Worm (Caenorhabditis elegans) whole organism, L2 larva: ENCODE data around the gene T25C12.3.
A peak's percentile ranks its signal among the peaks of the same experiment; 100 is the strongest.

Experiments
- C34F6.9 ChIP-seq: fragments of 150-350 bp; optimal IDR thresholded peaks from 2 replicates; lab custom pipeline; 2014; ENCODE audit warnings: missing biosample characterization, missing genetic modification characterization
- F13H6.1 ChIP-seq: sonication (generic microtip); optimal IDR thresholded peaks from 2 replicates; lab custom pipeline; 2016; ENCODE audit warnings: missing genetic modification characterization, missing compliant biosample characterization
- R02D3.7 ChIP-seq: fragments of 150-350 bp; optimal IDR thresholded peaks from 2 replicates; lab custom pipeline; 2014; ENCODE audit warnings: missing biosample characterization, missing genetic modification characterization
- Y55F3AM.14 ChIP-seq: fragments of 200-800 bp; sonication (Bioruptor generic); optimal IDR thresholded peaks from 2 replicates; lab custom pipeline; 2018; ENCODE audit warnings: mild to moderate bottlenecking, missing genetic modification characterization, missing compliant biosample characterization
- alr-1 ChIP-seq: fragments of 150-350 bp; optimal IDR thresholded peaks from 2 replicates; lab custom pipeline; 2014; ENCODE audit warnings: missing biosample characterization, missing genetic modification characterization
- aly-2 ChIP-seq: fragments of 150-350 bp; optimal IDR thresholded peaks from 2 replicates; lab custom pipeline; 2014; ENCODE audit warnings: missing biosample characterization, missing genetic modification characterization
- ceh-82 ChIP-seq: fragments of 150-350 bp; optimal IDR thresholded peaks from 2 replicates; lab custom pipeline; 2014; ENCODE audit warnings: missing biosample characterization, missing genetic modification characterization
- crh-2 ChIP-seq: sonication (generic microtip); optimal IDR thresholded peaks from 2 replicates; lab custom pipeline; 2017; ENCODE audit warnings: missing biosample characterization, missing genetic modification characterization
- dmd-4 ChIP-seq: sonication (generic microtip); optimal IDR thresholded peaks from 2 replicates; lab custom pipeline; 2017; ENCODE audit warnings: missing biosample characterization, missing genetic modification characterization
- elt-1 ChIP-seq: fragments of 150-350 bp; optimal IDR thresholded peaks from 2 replicates; lab custom pipeline; 2014; ENCODE audit warnings: missing biosample characterization, missing genetic modification characterization
- elt-3 ChIP-seq: sonication (generic microtip); optimal IDR thresholded peaks from 2 replicates; lab custom pipeline; 2017; ENCODE audit warnings: missing biosample characterization, missing genetic modification characterization
- fos-1 ChIP-seq: fragments of 150-350 bp; optimal IDR thresholded peaks from 2 replicates; lab custom pipeline; 2014; ENCODE audit warnings: missing biosample characterization, missing genetic modification characterization
- gmeb-1 ChIP-seq: fragments of 150-350 bp; optimal IDR thresholded peaks from 2 replicates; lab custom pipeline; 2014; ENCODE audit warnings: missing biosample characterization, missing genetic modification characterization
- lin-11 ChIP-seq: fragments of 150-350 bp; sonication (generic microtip); optimal IDR thresholded peaks from 2 replicates; lab custom pipeline; 2014; ENCODE audit warnings: missing biosample characterization, missing genetic modification characterization, inconsistent platforms, mixed read lengths
- lin-13 ChIP-seq: fragments of 150-350 bp; optimal IDR thresholded peaks from 2 replicates; lab custom pipeline; 2014; ENCODE audit warnings: missing biosample characterization, missing genetic modification reagents, missing genetic modification characterization
- lsy-2 ChIP-seq, 2 experiments: fragments of 150-350 bp in 1 of 2; sonication (generic microtip) in 1 of 2; optimal IDR thresholded peaks; 2 replicates each; lab custom pipeline; 2014 to 2017; ENCODE audit warnings: missing biosample characterization in 2 of 2, missing genetic modification characterization in 2 of 2
- mab-5 ChIP-seq: fragments of 150-350 bp; optimal IDR thresholded peaks from 2 replicates; lab custom pipeline; 2014; ENCODE audit warnings: missing biosample characterization, missing genetic modification characterization
- mbf-1 ChIP-seq: sonication (generic microtip); optimal IDR thresholded peaks from 2 replicates; lab custom pipeline; 2017; ENCODE audit warnings: missing biosample characterization, missing genetic modification characterization
- mdl-1 ChIP-seq, 2 experiments: fragments of 150-350 bp in 1 of 2; sonication (generic microtip) in 1 of 2; optimal IDR thresholded peaks; 2 replicates each; lab custom pipeline; 2017; ENCODE audit warnings: missing biosample characterization in 2 of 2, missing genetic modification characterization in 2 of 2
- nhr-10 ChIP-seq: sonication (generic microtip); optimal IDR thresholded peaks from 2 replicates; lab custom pipeline; 2017; ENCODE audit warnings: missing biosample characterization, missing genetic modification characterization
- nhr-11 ChIP-seq: fragments of 150-350 bp; optimal IDR thresholded peaks from 2 replicates; lab custom pipeline; 2014; ENCODE audit warnings: missing biosample characterization, missing genetic modification characterization
- nhr-12 ChIP-seq: fragments of 150-350 bp; optimal IDR thresholded peaks from 2 replicates; lab custom pipeline; 2014; ENCODE audit warnings: missing biosample characterization, missing genetic modification characterization
- nhr-129 ChIP-seq: fragments of 150-350 bp; optimal IDR thresholded peaks from 2 replicates; lab custom pipeline; 2014; ENCODE audit warnings: missing biosample characterization, missing genetic modification characterization
- nhr-21 ChIP-seq: fragments of 150-350 bp; optimal IDR thresholded peaks from 2 replicates; lab custom pipeline; 2014; ENCODE audit warnings: missing biosample characterization, missing genetic modification characterization
- nhr-23 ChIP-seq: fragments of 150-350 bp; optimal IDR thresholded peaks from 2 replicates; lab custom pipeline; 2014; ENCODE audit warnings: missing biosample characterization, missing genetic modification reagents, missing genetic modification characterization
- nhr-237 ChIP-seq: fragments of 150-350 bp; optimal IDR thresholded peaks from 2 replicates; lab custom pipeline; 2014; ENCODE audit warnings: missing biosample characterization, missing genetic modification characterization
- nhr-6 ChIP-seq: fragments of 150-350 bp; optimal IDR thresholded peaks from 2 replicates; lab custom pipeline; 2014; ENCODE audit warnings: missing biosample characterization, missing genetic modification characterization
- peb-1 ChIP-seq: fragments of 150-350 bp; optimal IDR thresholded peaks from 2 replicates; lab custom pipeline; 2014; ENCODE audit warnings: missing biosample characterization, missing genetic modification characterization
- sem-4 ChIP-seq: fragments of 150-350 bp; optimal IDR thresholded peaks from 2 replicates; lab custom pipeline; 2014; ENCODE audit warnings: missing biosample characterization, missing genetic modification reagents, missing genetic modification characterization
- skn-1 ChIP-seq: sonication (generic microtip); optimal IDR thresholded peaks from 2 replicates; lab custom pipeline; 2017; ENCODE audit warnings: missing biosample characterization, missing genetic modification characterization
- sma-9 ChIP-seq, 2 experiments: fragments of 150-350 bp in 1 of 2; sonication (generic microtip) in 1 of 2; optimal IDR thresholded peaks; 2 replicates each; lab custom pipeline; 2014 to 2016; ENCODE audit warnings: missing genetic modification characterization in 2 of 2, mild to moderate bottlenecking in 1 of 2, missing biosample characterization in 1 of 2, missing compliant biosample characterization in 1 of 2, missing genetic modification reagents in 1 of 2, moderate library complexity in 1 of 2
- snpc-4 ChIP-seq: fragments of 150-350 bp; optimal IDR thresholded peaks from 2 replicates; lab custom pipeline; 2014; ENCODE audit warnings: missing biosample characterization, missing genetic modification characterization
- unc-55 ChIP-seq: fragments of 150-350 bp; sonication (generic microtip); optimal IDR thresholded peaks from 3 replicates; lab custom pipeline; 2014; ENCODE audit warnings: missing biosample characterization, missing genetic modification reagents, missing genetic modification characterization
- unc-62 ChIP-seq: fragments of 150-350 bp; optimal IDR thresholded peaks from 2 replicates; lab custom pipeline; 2014; ENCODE audit warnings: missing biosample characterization, missing genetic modification reagents, missing genetic modification characterization
- zag-1 ChIP-seq: fragments of 150-350 bp; optimal IDR thresholded peaks from 2 replicates; lab custom pipeline; 2014; ENCODE audit warnings: missing biosample characterization, missing genetic modification characterization
- ztf-4 ChIP-seq: fragments of 150-350 bp; optimal IDR thresholded peaks from 2 replicates; lab custom pipeline; 2014; ENCODE audit warnings: missing biosample characterization, missing genetic modification characterization

The T25C12.3 gene

DNA sequence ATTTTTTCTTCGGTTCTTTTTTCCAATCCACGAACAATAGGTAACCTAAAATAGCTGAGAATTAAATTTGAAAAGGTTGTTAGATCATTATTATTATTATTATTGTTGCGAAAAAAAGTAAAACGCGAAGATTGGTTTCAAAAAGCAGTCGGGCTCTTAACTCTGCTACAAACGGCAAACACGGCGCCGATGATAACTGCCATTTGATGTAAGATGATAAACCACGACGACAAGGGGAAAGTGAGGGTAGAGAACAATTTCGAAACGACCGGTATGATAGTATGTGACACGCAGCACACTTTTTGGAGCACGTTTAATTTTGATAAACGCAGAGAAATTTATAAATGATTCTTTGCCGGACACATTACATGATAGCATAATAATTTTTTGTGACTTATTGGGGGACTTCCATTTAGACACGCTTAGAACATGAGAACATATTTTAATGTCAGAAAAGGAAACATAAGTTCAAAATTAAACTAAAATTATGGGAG, 19.3 kb upstream of the T25C12.3 start, which contains the start of gene hpo-34:
hpo-34 (minus strand) TSS at position 51 of the 494 bp plus-strand sequence.
- no peak for TF ChIP-seq sem-4
- TF ChIP-seq sma-9 (GFP tag; optimal IDR thresholded peaks at IDR 0.05; lab: Kevin White, UChicago): peak; percentile 60
- no peak for TF ChIP-seq sma-9 (tag; optimal IDR thresholded peaks at IDR 0.05; lab: Kevin White, UChicago)
- peak; percentile 82 for TF ChIP-seq crh-2 (tag; lab: Kevin White, UChicago)
- peak; percentile 43 for TF ChIP-seq gmeb-1 (tag; lab: Kevin White, UChicago)
- no peak for TF ChIP-seq peb-1 (tag; lab: Kevin White, UChicago)
- TF ChIP-seq nhr-21 (tag; lab: Kevin White, UChicago): no peak
- TF ChIP-seq snpc-4 (tag; lab: Kevin White, UChicago): no peak
- TF ChIP-seq unc-62 (GFP tag; lab: Kevin White, UChicago): no peak
- no peak for TF ChIP-seq ztf-4 (tag; lab: Kevin White, UChicago)
- peak; percentile 44 for TF ChIP-seq F13H6.1
- peak; percentile 94 for TF ChIP-seq fos-1

DNA sequence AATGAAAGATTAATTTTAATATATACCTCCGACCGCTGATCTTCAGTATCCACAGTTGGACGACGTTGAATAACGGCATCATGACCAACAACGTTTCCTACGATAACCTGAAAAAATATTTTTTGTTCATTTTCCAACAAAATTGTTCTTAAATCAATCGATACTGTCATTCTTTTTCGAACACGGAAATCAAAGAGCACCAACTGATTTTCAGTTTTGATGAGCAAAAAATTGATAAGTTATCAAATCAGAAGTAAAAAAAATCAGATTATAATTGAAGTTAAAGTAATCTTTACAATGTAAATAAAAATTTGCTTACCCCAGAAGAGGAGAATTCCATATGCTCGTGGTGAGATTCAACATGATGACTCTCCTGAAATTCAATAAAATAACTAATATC, 18.6 kb upstream of the T25C12.3 start:
- TF ChIP-seq fos-1 (peak; percentile 15), nhr-12 (no peak)

DNA sequence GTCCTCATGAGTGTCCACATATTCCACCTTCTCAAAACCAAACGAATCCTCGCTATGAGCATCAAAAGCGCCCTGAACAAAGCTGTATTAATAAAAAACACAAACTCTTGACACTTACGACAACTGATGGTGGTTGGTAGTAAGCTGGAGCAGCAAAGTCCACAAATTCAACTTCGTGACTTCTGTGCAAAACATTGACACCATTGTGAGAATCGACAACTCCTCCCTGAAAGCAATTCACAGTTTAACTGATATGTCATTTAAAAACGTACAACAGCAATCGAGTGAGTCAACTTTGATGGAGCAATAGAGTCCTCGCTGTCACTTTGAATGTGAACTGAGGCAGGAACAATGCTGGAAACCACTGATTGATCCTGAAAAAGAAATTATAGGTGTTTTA, 17.6 kb upstream of the T25C12.3 start:
- TF ChIP-seq dmd-4 (tag; lab: Kevin White, UChicago) (no peak), sma-9 (GFP tag; optimal IDR thresholded peaks at IDR 0.05; lab: Kevin White, UChicago) (no peak), sma-9 (tag; optimal IDR thresholded peaks at IDR 0.05; lab: Kevin White, UChicago) (no peak), skn-1 (tag; lab: Kevin White, UChicago) (no peak), lsy-2 (tag; optimal IDR thresholded peaks at IDR 0.05; lab: Kevin White, UChicago) (no peak), nhr-6 (tag; lab: Kevin White, UChicago) (no peak), C34F6.9 (tag; lab: Kevin White, UChicago) (no peak), nhr-23 (tag; lab: Kevin White, UChicago) (no peak), Y55F3AM.14 (GFP tag; lab: Kevin White, UChicago) (no peak), elt-3 (tag; lab: Kevin White, UChicago) (no peak), ztf-4 (tag; lab: Kevin White, UChicago) (no peak), lin-13 (GFP tag; lab: Kevin White, UChicago) (no peak), mbf-1 (no peak), mdl-1 (tag; optimal IDR thresholded peaks at IDR 0.05; lab: Kevin White, UChicago) (no peak), crh-2 (tag; lab: Kevin White, UChicago) (no peak), sem-4 (no peak), lin-11 (tag; lab: Kevin White, UChicago) (no peak)

DNA sequence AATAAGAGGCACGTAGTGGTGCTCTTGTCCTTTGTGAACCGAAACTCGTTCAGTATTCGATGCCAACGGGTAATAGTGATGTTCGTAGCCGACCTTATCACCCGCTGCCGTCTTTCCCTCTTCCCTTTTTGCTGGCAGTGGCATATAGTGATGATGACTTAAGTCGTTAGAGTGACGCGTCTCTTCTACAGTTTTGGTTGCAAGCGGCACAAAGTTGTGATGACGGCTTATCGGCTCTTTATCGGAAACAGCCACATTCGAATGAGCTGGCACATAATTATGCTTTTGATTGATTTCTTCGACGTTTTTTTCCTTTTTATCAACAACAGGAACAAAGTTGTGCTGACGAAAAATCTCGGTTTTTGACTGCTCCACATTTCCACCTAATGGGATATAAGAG, 15.6 kb upstream of the T25C12.3 start:
- TF ChIP-seq elt-3 (tag; lab: Kevin White, UChicago) (no peak), lsy-2 (tag; optimal IDR thresholded peaks at IDR 0.05; lab: Kevin White, UChicago) (no peak), gmeb-1 (tag; lab: Kevin White, UChicago) (peak; percentile 12), lin-11 (tag; lab: Kevin White, UChicago) (no peak), F13H6.1 (peak; percentile 27), skn-1 (tag; lab: Kevin White, UChicago) (peak; percentile 59), crh-2 (tag; lab: Kevin White, UChicago) (peak; percentile 82), fos-1 (peak; percentile 97), aly-2 (no peak), mdl-1 (tag; optimal IDR thresholded peaks at IDR 0.05; lab: Kevin White, UChicago) (no peak), sma-9 (GFP tag; optimal IDR thresholded peaks at IDR 0.05; lab: Kevin White, UChicago) (peak; percentile 65), sma-9 (tag; optimal IDR thresholded peaks at IDR 0.05; lab: Kevin White, UChicago) (no peak), nhr-11 (tag; lab: Kevin White, UChicago) (no peak)

DNA sequence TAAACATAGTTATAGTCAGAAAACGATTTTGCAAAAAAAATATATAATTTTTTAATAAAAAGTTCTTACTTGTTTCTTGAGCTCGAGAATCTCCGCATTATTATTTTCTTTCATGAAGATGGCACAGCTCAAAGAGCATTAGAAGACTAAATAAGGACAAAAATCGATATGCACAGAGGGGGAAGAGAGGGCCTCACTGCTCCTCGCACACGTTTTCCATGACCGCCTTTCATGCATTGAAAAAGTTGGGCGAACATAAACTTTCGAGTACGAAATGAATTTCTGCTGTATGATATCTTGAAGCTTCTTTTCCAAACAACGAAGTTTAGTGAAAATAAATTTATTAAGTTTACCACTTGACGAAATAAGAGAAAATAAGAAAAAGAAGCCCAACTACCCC, 11.4 kb upstream of the T25C12.3 start, which contains the start of gene ccdc-149:
ccdc-149 (minus strand) TSS at position 221 of the 400 bp plus-strand sequence.
- TF ChIP-seq fos-1 (no peak), nhr-6 (tag; lab: Kevin White, UChicago) (no peak), unc-55 (GFP tag; lab: Kevin White, UChicago) (no peak), R02D3.7 (tag; lab: Kevin White, UChicago) (no peak), nhr-237 (no peak), alr-1 (tag; lab: Kevin White, UChicago) (no peak), lsy-2 (tag; optimal IDR thresholded peaks at IDR 0.05; lab: Kevin White, UChicago) (no peak), elt-1 (tag; lab: Kevin White, UChicago) (no peak), ceh-82 (no peak), lin-13 (GFP tag; lab: Kevin White, UChicago) (no peak), nhr-10 (tag; lab: Kevin White, UChicago) (no peak), C34F6.9 (tag; lab: Kevin White, UChicago) (no peak), mab-5 (tag; lab: Kevin White, UChicago) (no peak), Y55F3AM.14 (GFP tag; lab: Kevin White, UChicago) (no peak), nhr-12 (no peak), nhr-129 (tag; lab: Kevin White, UChicago) (no peak), mbf-1 (no peak), sem-4 (no peak), nhr-21 (tag; lab: Kevin White, UChicago) (no peak), zag-1 (no peak)
